Worm (Caenorhabditis elegans) whole organism, L4 larva: ENCODE data around the gene F54D5.5.

Experiments
- fkh-10 ChIP-seq: fragments of 150-350 bp; optimal IDR thresholded peaks from 2 replicates; lab custom pipeline; 2014; ENCODE audit warnings: missing biosample characterization, missing genetic modification reagents, missing genetic modification characterization
- nhr-48 ChIP-seq: sonication (generic microtip); optimal IDR thresholded peaks from 2 replicates; lab custom pipeline; 2016; ENCODE audit warnings: mild to moderate bottlenecking, missing genetic modification characterization, missing compliant biosample characterization

DNA sequence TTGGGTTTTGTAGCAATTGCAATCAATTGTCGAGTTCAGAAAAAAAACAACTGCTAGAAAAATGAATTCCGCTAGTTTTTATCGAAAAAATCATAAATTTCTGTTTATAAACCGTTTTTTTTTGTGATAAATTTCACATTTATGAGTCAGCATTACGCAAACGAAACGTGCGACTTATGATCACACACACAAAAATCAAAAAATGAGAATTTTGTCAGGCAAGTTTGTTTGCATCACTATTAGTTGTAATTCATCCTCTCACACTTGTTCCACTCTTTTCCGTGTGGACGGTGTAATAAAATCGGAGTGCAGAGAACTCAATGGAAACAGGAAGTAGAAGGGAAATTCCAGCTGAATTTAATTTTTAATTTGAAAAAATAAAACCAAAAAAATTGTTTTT lies 10.6 kb upstream of the F54D5.5 start, which contains the start of gene pcs-1:
- TF ChIP-seq nhr-48 (tag; lab: Kevin White, UChicago) (no peak), fkh-10 (GFP tag; lab: Kevin White, UChicago) (no peak)
